Worm (Caenorhabditis elegans) whole organism, L3 larva: ENCODE measurements around the gene nhr-108.

Source experiments
- R02D3.7 ChIP-seq: fragments of 150-350 bp; optimal IDR thresholded peaks from 2 replicates; lab custom pipeline; 2014; ENCODE audit warnings: missing biosample characterization, missing genetic modification characterization
- ZK546.5 ChIP-seq: sonication (generic microtip); optimal IDR thresholded peaks from 2 replicates; lab custom pipeline; 2017; ENCODE audit warnings: missing biosample characterization, missing genetic modification characterization
- aly-2 ChIP-seq: fragments of 150-350 bp; optimal IDR thresholded peaks from 2 replicates; lab custom pipeline; 2014; ENCODE audit warnings: missing biosample characterization, missing genetic modification characterization
- ceh-28 ChIP-seq: fragments of 150-350 bp; optimal IDR thresholded peaks from 2 replicates; lab custom pipeline; 2014; ENCODE audit warnings: missing biosample characterization, missing genetic modification reagents, missing genetic modification characterization
- ceh-9 ChIP-seq: sonication (generic microtip); optimal IDR thresholded peaks from 2 replicates; lab custom pipeline; 2018; ENCODE audit warnings: missing biosample characterization, missing genetic modification characterization
- daf-12 ChIP-seq: fragments of 150-350 bp; optimal IDR thresholded peaks from 2 replicates; lab custom pipeline; 2014; ENCODE audit warnings: missing biosample characterization, missing genetic modification reagents, missing genetic modification characterization
- egl-27 ChIP-seq: sonication (generic microtip); optimal IDR thresholded peaks from 4 replicates; lab custom pipeline; 2017; ENCODE audit warnings: missing biosample characterization, missing genetic modification reagents, missing genetic modification characterization
- elt-1 ChIP-seq: fragments of 150-350 bp; optimal IDR thresholded peaks from 2 replicates; lab custom pipeline; 2014; ENCODE audit warnings: missing biosample characterization, missing genetic modification characterization
- elt-2 ChIP-seq: sonication (generic microtip); optimal IDR thresholded peaks from 2 replicates; lab custom pipeline; 2016; ENCODE audit warnings: missing genetic modification reagents, mild to moderate bottlenecking, missing genetic modification characterization, missing compliant biosample characterization
- elt-3 ChIP-seq, 3 experiments: fragments of 150-350 bp in 1 of 3; sonication (generic microtip) in 2 of 3; optimal IDR thresholded peaks; 2 replicates in 2 of 3; 4 replicates in 1 of 3; lab custom pipeline; 2014 to 2017; ENCODE audit warnings: missing biosample characterization in 3 of 3, missing genetic modification characterization in 3 of 3
- fos-1 ChIP-seq: fragments of 150-350 bp; optimal IDR thresholded peaks from 2 replicates; lab custom pipeline; 2014; ENCODE audit warnings: missing biosample characterization, missing genetic modification characterization
- hmg-11 ChIP-seq: sonication (generic microtip); optimal IDR thresholded peaks from 2 replicates; lab custom pipeline; 2016; ENCODE audit warnings: missing genetic modification characterization, missing compliant biosample characterization
- lin-39 ChIP-seq: fragments of 150-350 bp; optimal IDR thresholded peaks from 2 replicates; lab custom pipeline; 2018; ENCODE audit warnings: missing biosample characterization, missing genetic modification reagents, missing genetic modification characterization
- lsy-12 ChIP-seq: sonication (generic microtip); optimal IDR thresholded peaks from 2 replicates; lab custom pipeline; 2016; ENCODE audit warnings: mild to moderate bottlenecking, missing genetic modification characterization, missing compliant biosample characterization
- mml-1 ChIP-seq: fragments of 150-350 bp; sonication (generic microtip); optimal IDR thresholded peaks from 3 replicates; lab custom pipeline; 2014; ENCODE audit warnings: missing biosample characterization, missing genetic modification characterization
- nfya-1 ChIP-seq: sonication (generic microtip); optimal IDR thresholded peaks from 2 replicates; lab custom pipeline; 2017; ENCODE audit warnings: missing genetic modification characterization, mild to moderate bottlenecking, missing compliant biosample characterization, antibody characterized with exemption, moderate library complexity; ENCODE audit not compliant: insufficient read depth
- nhr-11 ChIP-seq: fragments of 150-350 bp; optimal IDR thresholded peaks from 2 replicates; lab custom pipeline; 2014; ENCODE audit warnings: missing biosample characterization, missing genetic modification characterization
- nhr-12 ChIP-seq: fragments of 150-350 bp; optimal IDR thresholded peaks from 2 replicates; lab custom pipeline; 2014; ENCODE audit warnings: missing biosample characterization, missing genetic modification characterization
- nhr-23 ChIP-seq: fragments of 150-350 bp; optimal IDR thresholded peaks from 2 replicates; lab custom pipeline; 2014; ENCODE audit warnings: missing biosample characterization, missing genetic modification reagents, missing genetic modification characterization
- nhr-237 ChIP-seq: fragments of 150-350 bp; optimal IDR thresholded peaks from 2 replicates; lab custom pipeline; 2014; ENCODE audit warnings: missing biosample characterization, missing genetic modification characterization
- nhr-28 ChIP-seq: fragments of 150-350 bp; optimal IDR thresholded peaks from 2 replicates; lab custom pipeline; 2014; ENCODE audit warnings: missing biosample characterization, missing genetic modification characterization
- nhr-43 ChIP-seq: sonication (generic microtip); optimal IDR thresholded peaks from 2 replicates; lab custom pipeline; 2016; ENCODE audit warnings: mild to moderate bottlenecking, missing genetic modification characterization, missing compliant biosample characterization; ENCODE audit not compliant: poor library complexity, severe bottlenecking
- nhr-76 ChIP-seq: fragments of 150-350 bp; sonication (generic microtip); optimal IDR thresholded peaks from 5 replicates; lab custom pipeline; 2014; ENCODE audit warnings: missing biosample characterization, missing genetic modification characterization
- pha-4 ChIP-seq: fragments of 150-350 bp; optimal IDR thresholded peaks from 2 replicates; lab custom pipeline; 2014; ENCODE audit warnings: missing biosample characterization, missing genetic modification reagents, missing genetic modification characterization
- pqm-1 ChIP-seq: fragments of 150-350 bp; optimal IDR thresholded peaks from 2 replicates; lab custom pipeline; 2017; ENCODE audit warnings: missing biosample characterization, missing genetic modification characterization, inconsistent platforms
- skn-1 ChIP-seq: fragments of 150-350 bp; optimal IDR thresholded peaks from 2 replicates; lab custom pipeline; 2014; ENCODE audit warnings: missing biosample characterization, missing genetic modification characterization
- snpc-4 ChIP-seq: fragments of 150-350 bp; optimal IDR thresholded peaks from 2 replicates; lab custom pipeline; 2014; ENCODE audit warnings: missing biosample characterization, missing genetic modification characterization
- tbx-2 ChIP-seq: sonication (generic microtip); optimal IDR thresholded peaks from 2 replicates; lab custom pipeline; 2016; ENCODE audit warnings: mild to moderate bottlenecking, missing genetic modification characterization, missing compliant biosample characterization
- unc-39 ChIP-seq: sonication (generic microtip); optimal IDR thresholded peaks from 4 replicates; lab custom pipeline; 2017; ENCODE audit warnings: missing biosample characterization, missing genetic modification characterization
- unc-62 ChIP-seq: fragments of 150-350 bp; sonication (generic microtip); optimal IDR thresholded peaks from 4 replicates; lab custom pipeline; 2014; ENCODE audit warnings: missing biosample characterization, missing genetic modification reagents, missing genetic modification characterization
- ztf-4 ChIP-seq: fragments of 150-350 bp; optimal IDR thresholded peaks from 2 replicates; lab custom pipeline; 2014; ENCODE audit warnings: missing biosample characterization, missing genetic modification characterization

nhr-108 gene

ce11 chrV:15900564-15900963 is 23.7 kb downstream of the nhr-108 start:
- no peak for TF ChIP-seq ceh-9
- TF ChIP-seq pqm-1 = no peak
- TF ChIP-seq fos-1 (tag; lab: Kevin White, UChicago) = no peak

ce11 chrV:15899696-15900095 is 24.6 kb downstream of the nhr-108 start, which contains the start of gene T06C12.14:
TSS of gene T06C12.14 (plus strand) at chrV:15899996.
- no peak for TF ChIP-seq pha-4
- no peak for TF ChIP-seq fos-1 (tag; lab: Kevin White, UChicago)
- TF ChIP-seq nhr-76 = no peak
- no peak for TF ChIP-seq unc-62
- no peak for TF ChIP-seq nhr-23
- no peak for TF ChIP-seq snpc-4 (tag; lab: Kevin White, UChicago)
- no peak for TF ChIP-seq R02D3.7
- TF ChIP-seq ceh-28 (tag; lab: Kevin White, UChicago) = no peak
- no peak for TF ChIP-seq elt-3 (tag; optimal IDR thresholded peaks at IDR 0.05; lab: Kevin White, UChicago)
- TF ChIP-seq lin-39 = no peak
- TF ChIP-seq nhr-237 (tag; lab: Kevin White, UChicago) = no peak
- TF ChIP-seq ztf-4 = no peak
- no peak for TF ChIP-seq skn-1 (tag; lab: Kevin White, UChicago)
- TF ChIP-seq egl-27 (tag; lab: Kevin White, UChicago) = no peak
- no peak for TF ChIP-seq ZK546.5 (tag; lab: Kevin White, UChicago)
- TF ChIP-seq nhr-43 (tag; lab: Kevin White, UChicago) = no peak

- TF ChIP-seq pha-4 (no peak), mml-1 (no peak), lin-39 (no peak), elt-1 (tag; lab: Kevin White, UChicago) (no peak), nfya-1 (no peak), lsy-12 (no peak), unc-39 (tag; lab: Kevin White, UChicago) (no peak), nhr-11 (tag; lab: Kevin White, UChicago) (no peak), nhr-76 (no peak), daf-12 (tag; lab: Kevin White, UChicago) (no peak)
Observed at ce11 chrV:15897696-15898095, 26.6 kb downstream of the nhr-108 start, which contains the start of gene str-60. TSS of gene str-60 (plus strand) at chrV:15897996.

ce11 chrV:15896671-15897070 is 27.6 kb downstream of the nhr-108 start, which contains the start of gene nhr-213:
TSS of gene nhr-213 (minus strand) at chrV:15896771.
- TF ChIP-seq egl-27 (tag; lab: Kevin White, UChicago) (no peak), elt-1 (tag; lab: Kevin White, UChicago) (no peak), tbx-2 (tag; lab: Kevin White, UChicago) (no peak), elt-3 (tag; optimal IDR thresholded peaks at IDR 0.05; lab: Kevin White, UChicago) (no peak), ceh-9 (no peak), ztf-4 (no peak), unc-62 (no peak), nhr-76 (no peak)

ce11 chrV:15892696-15893095 is 31.6 kb downstream of the nhr-108 start, which contains the start of gene T06C12.11:
TSS of gene T06C12.11 (plus strand) at chrV:15892996.
- TF ChIP-seq ceh-28 (tag; lab: Kevin White, UChicago) = no peak
- no peak for TF ChIP-seq nhr-237 (tag; lab: Kevin White, UChicago)
- no peak for TF ChIP-seq nhr-76
- no peak for TF ChIP-seq unc-39 (tag; lab: Kevin White, UChicago)

ce11 chrV:15891761-15892160 is 32.5 kb downstream of the nhr-108 start, which contains the start of gene T06C12.12:
TSS of gene T06C12.12 (plus strand) at chrV:15892061.
- no peak for TF ChIP-seq nhr-11 (tag; lab: Kevin White, UChicago)
- no peak for TF ChIP-seq R02D3.7
- no peak for TF ChIP-seq nhr-237 (tag; lab: Kevin White, UChicago)
- no peak for TF ChIP-seq elt-1 (tag; lab: Kevin White, UChicago)

ce11 chrV:15891279-15891678 is 33.0 kb downstream of the nhr-108 start:
- TF ChIP-seq pha-4 (peak; percentile 77), hmg-11 (tag; lab: Kevin White, UChicago) (no peak), pqm-1 (peak; percentile 73), tbx-2 (tag; lab: Kevin White, UChicago) (no peak), nhr-12 (tag; lab: Kevin White, UChicago) (no peak), elt-2 (peak; percentile 68), ztf-4 (no peak), ceh-28 (tag; lab: Kevin White, UChicago) (no peak), mml-1 (no peak), snpc-4 (tag; lab: Kevin White, UChicago) (no peak), aly-2 (tag; lab: Kevin White, UChicago) (no peak), nhr-28 (tag; lab: Kevin White, UChicago) (no peak), nhr-23 (no peak), ceh-9 (no peak), nfya-1 (no peak)
